Worm (Caenorhabditis elegans): Measurements from ENCODE around the gene Y75B7B.2.

Gene Y75B7B.2

ce11 chrV:1263939-1264823 lies 11.6 kb downstream of the Y75B7B.2 start, which contains the start of the genes rab-1 and C39F7.5 (continued):
- peak; percentile 36 to 71 (median 55) for TF ChIP-seq dpl-1 (GFP tag; optimal IDR thresholded peaks at IDR 0.05)

ce11 chrV:1263078-1263732 lies 12.6 kb downstream of the Y75B7B.2 start:
- TF ChIP-seq nhr-85 (tag) (peak; percentile 53), egl-13 (tag; optimal IDR thresholded peaks at IDR 0.05) (no peak), efl-1 (optimal IDR thresholded peaks at IDR 0.05) (no peak), efl-1 (GFP tag; optimal IDR thresholded peaks at IDR 0.05 in 1 of 2) (peak in 1 of 2 experiments; percentile 72), hlh-17 (GFP tag; optimal IDR thresholded peaks at IDR 0.05; ENCODE audit: borderline replicate concordance) (no peak)

DNA sequence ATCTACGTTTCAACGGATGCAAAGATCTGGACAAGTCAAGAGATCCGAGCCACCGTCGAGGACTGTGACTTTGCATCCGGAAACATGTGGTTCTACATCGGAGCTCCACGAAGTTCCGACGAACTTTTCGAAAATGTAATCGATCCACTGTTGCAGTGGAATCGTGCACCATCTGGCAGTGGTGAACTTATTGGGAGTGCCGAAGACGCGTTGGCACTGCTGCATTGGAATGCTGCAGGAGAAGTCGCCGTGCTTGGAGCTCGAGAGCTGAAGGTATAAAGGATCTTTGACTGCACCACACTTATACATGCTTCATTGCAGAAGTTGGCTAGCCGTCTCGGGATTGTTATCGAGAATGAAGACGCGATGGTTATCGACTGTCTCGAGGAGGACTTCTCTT lies 13.8 kb downstream of the Y75B7B.2 start:
- TF ChIP-seq lin-35 (GFP tag; optimal IDR thresholded peaks at IDR 0.05) = no peak
- TF ChIP-seq nhr-84 (tag; optimal IDR thresholded peaks at IDR 0.05) = no peak
- TF ChIP-seq hlh-17 (GFP tag; optimal IDR thresholded peaks at IDR 0.05; ENCODE audit: borderline replicate concordance) = no peak
- TF ChIP-seq lsy-2 (tag; optimal IDR thresholded peaks at IDR 0.05) = no peak
- no peak for TF ChIP-seq zip-4 (GFP tag; optimal IDR thresholded peaks at IDR 0.05)
- TF ChIP-seq aha-1 (tag; optimal IDR thresholded peaks at IDR 0.05) = no peak
- no peak for TF ChIP-seq fos-1 (tag; optimal IDR thresholded peaks at IDR 0.05)
- TF ChIP-seq ama-1 (optimal IDR thresholded peaks at IDR 0.05) = peak; percentile 35
- TF ChIP-seq efl-1 (optimal IDR thresholded peaks at IDR 0.05) = peak; percentile 30
- TF ChIP-seq efl-1 (GFP tag; optimal IDR thresholded peaks at IDR 0.05 in 1 of 2) = peak in 1 of 2 experiments; percentile 82
- peak; percentile 21 for TF ChIP-seq nhr-90 (tag; optimal IDR thresholded peaks at IDR 0.05; ENCODE audit: poor library complexity)
- peak; percentile 21 for TF ChIP-seq rnt-1 (tag; optimal IDR thresholded peaks at IDR 0.05)
- no peak for TF ChIP-seq mdl-1 (tag; optimal IDR thresholded peaks at IDR 0.05)
- no peak for TF ChIP-seq unc-98 (GFP tag; IDR thresholded peaks at IDR 0.05)
- no peak for TF ChIP-seq unc-62 (GFP tag; optimal IDR thresholded peaks at IDR 0.05)
- peak; percentile 8 for TF ChIP-seq nhr-71 (tag; optimal IDR thresholded peaks at IDR 0.05)
- TF ChIP-seq aly-2 (tag; optimal IDR thresholded peaks at IDR 0.05) = no peak
- TF ChIP-seq dpl-1 (GFP tag; optimal IDR thresholded peaks at IDR 0.05) = no peak
- TF ChIP-seq skn-1 (tag; optimal IDR thresholded peaks at IDR 0.05) = no peak
- TF ChIP-seq sox-4 (tag; optimal IDR thresholded peaks at IDR 0.05) = no peak
- TF ChIP-seq mep-1 (tag; optimal IDR thresholded peaks at IDR 0.05) = no peak
- no peak for TF ChIP-seq grh-1 (GFP tag; IDR thresholded peaks at IDR 0.05)
- no peak for TF ChIP-seq nhr-47 (tag; optimal IDR thresholded peaks at IDR 0.05)
- TF ChIP-seq lin-14 (GFP tag; optimal IDR thresholded peaks at IDR 0.05) = no peak

ce11 chrV:1260042-1260441 lies 15.8 kb downstream of the Y75B7B.2 start, which contains the start of gene C39F7.1:
TSS of gene C39F7.1 (plus strand) at chrV:1260342.
- peak; percentile 43 for TF ChIP-seq lin-14 (GFP tag; optimal IDR thresholded peaks at IDR 0.05)
- TF ChIP-seq nhr-19 (GFP tag; conservative IDR thresholded peaks at IDR 0.05) = no peak

DNA sequence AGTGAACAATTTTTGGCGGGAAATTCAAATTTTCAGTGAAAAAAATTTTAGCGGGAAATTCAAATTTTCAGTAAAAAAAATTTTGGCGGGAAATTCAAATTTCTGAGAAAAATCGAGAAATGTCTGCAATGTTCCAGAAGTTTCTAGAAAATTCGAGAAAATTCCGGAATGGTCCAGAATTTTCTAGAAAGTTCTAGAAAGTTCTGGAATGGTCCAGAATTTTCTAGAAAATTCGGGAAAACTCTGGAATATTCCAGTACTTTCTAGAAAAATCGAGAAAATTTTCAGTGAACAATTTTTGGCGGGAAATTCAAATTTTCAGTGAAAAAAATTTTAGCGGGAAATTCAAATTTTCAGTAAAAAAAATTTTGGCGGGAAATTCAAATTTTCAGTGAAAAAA lies 18.8 kb downstream of the Y75B7B.2 start:
- TF ChIP-seq unc-98 (GFP tag; IDR thresholded peaks at IDR 0.05) = 0 out of 2 replicates have a peak, but pooled peaks have one; percentile 19

DNA sequence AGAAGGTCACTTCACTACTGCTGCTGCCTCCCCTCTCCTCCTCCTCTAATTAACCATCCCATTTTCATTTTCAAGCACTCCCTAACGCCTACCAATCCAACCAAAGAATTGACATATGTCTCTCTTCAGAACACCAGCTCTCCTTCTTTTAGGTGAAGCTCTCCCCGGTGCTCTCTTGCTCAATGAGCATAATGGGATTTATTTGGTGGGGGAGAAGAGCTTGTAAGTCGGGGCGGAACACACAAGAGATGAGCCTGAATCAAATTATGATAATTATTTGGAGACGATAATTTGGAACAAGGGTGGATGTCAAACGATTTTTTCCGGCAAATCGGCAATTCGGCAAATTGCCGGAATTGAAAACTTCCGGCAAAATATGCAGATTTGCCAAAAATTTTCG lies 23.0 kb downstream of the Y75B7B.2 start:
- TF ChIP-seq ztf-4 (tag; optimal IDR thresholded peaks at IDR 0.05) = no peak
- TF ChIP-seq ama-1 (optimal IDR thresholded peaks at IDR 0.05) = no peak
- no peak for TF ChIP-seq nhr-47 (tag; optimal IDR thresholded peaks at IDR 0.05)
- TF ChIP-seq mep-1 (tag; optimal IDR thresholded peaks at IDR 0.05) = no peak
- TF ChIP-seq zag-1 (tag; optimal IDR thresholded peaks at IDR 0.05) = no peak

Data from whole organism, L1 larva.